Worm (Caenorhabditis elegans): ENCODE measurements around the gene C27D6.11.
"Not testable (repeated sequence)": the region's sequence is repeated elsewhere in the genome, so short reads cannot be mapped to it uniquely, and the experiment has no call there.

C27D6.11 gene

DNA sequence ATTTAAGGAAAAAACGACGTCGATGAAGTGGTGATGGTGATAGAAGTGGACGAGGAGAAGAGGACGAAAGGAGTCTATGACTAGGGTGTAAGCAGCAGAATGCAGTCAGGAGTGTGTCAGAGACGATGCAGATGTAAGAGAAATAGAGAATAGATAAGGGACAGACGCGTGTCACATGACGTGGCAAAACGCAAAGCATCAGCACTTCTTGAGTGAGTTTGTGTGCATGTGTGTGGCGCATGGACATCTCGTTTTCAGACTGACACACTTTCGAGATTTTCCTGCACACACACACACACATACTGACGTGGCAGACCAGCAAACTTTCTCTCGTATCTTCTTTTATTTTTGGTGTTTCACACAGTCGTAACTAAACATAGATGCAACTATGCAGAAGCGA is 21.4 kb upstream of the C27D6.11 start:
- no peak for TF ChIP-seq unc-62 (GFP tag; optimal IDR thresholded peaks at IDR 0.05)

DNA sequence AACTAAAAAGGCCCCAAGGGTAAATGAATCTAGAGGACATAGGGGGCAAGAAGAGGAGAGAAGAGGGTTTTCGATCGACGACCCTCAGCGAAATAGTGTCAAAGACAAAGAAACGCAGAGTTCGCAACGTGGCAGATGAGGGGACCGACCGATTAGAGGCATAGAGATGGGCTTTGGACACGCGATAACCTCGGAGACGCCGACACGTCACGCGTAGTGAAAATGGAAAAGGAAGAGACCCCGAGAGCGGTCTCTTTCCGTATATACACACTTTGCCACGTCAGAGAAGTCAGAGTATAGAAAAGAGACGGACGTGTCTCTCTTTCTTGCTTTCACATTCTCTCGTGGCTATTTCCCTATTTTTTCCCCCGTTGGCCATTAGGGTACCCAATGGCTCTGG is 20.5 kb upstream of the C27D6.11 start:
- TF ChIP-seq unc-62 (GFP tag; optimal IDR thresholded peaks at IDR 0.05): no peak

DNA sequence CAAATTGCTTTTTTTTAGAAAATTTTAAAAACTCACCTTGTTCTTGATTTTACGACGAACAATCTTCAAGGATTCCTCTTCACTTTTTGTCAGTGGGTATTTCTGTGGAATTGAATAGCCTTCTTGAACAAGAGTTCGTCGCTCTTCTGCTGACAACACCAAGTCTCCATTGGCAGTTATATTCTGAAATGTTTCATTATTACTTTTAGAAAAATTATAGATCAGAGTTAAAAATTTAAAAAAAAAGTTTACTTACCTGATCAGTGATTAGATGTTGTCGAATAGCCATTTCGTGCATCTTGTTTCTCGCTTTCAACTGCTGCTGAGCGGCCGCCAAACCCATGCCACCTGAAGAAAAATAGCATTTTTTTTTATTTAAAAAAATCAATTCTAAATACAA is 19.3 kb upstream of the C27D6.11 start:
- no peak for TF ChIP-seq unc-62 (GFP tag; optimal IDR thresholded peaks at IDR 0.05)

DNA sequence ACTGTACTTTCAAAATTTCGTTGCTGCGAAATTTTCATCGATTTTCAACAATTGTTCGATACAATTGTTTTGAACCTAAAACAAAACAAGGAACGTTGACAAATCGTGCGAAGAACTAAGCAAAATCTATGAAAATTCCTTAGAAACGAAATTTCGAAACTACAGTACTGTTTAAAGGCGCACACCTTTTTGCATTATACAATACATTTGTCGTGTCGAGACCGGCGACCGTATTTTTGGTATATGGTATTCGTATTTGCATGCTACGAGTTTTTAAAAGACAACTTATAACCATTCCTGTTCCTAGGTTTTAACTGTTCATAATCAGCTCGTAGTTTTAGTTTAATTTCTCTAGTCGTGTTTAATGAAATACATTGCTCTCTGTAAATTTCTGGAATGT is 17.6 kb upstream of the C27D6.11 start:
- TF ChIP-seq unc-62 (GFP tag; optimal IDR thresholded peaks at IDR 0.05): no peak

DNA sequence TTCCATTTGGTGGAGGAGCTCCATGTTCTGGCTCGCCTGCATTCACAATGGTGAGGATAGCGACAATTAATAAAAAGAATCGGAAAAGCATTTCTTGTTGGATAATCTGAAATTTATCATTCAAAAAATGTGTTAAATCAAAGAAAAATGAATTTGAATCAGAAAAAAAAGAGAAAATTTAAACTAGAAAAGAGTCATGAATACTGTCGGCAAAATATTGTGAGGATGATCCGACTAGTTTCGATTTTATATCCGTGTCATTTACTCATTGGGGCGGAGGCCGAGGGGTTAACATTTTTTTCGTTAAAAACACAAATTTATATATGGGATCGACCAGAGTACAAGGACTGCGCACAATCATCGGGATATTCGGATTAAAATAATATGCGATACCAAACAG is 16.9 kb upstream of the C27D6.11 start, which contains the start of gene C27D6.12:
C27D6.12 (minus strand) TSS at position 101 of the 400 bp plus-strand sequence.
- no peak for TF ChIP-seq unc-62 (GFP tag; optimal IDR thresholded peaks at IDR 0.05)

DNA sequence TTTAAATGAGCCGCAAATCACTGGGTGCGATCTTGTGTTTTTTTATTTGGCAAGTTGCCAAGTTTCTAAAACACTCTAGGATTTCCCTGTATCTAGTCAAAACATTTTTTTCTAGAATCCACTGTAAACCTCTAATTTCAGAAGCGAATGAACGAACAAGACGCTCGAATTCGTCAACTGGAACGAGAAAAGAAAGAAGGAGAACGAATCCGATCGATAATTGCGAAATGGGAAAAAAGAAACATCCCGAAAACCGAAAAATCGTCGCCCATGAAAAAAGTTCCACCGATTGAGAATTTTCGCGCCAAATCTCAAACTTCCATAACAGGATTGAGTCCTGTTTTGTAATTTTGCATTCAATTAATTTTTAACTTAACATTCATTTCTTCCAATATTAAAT is 15.9 kb upstream of the C27D6.11 start:
- TF ChIP-seq unc-62 (GFP tag; optimal IDR thresholded peaks at IDR 0.05): no peak

DNA sequence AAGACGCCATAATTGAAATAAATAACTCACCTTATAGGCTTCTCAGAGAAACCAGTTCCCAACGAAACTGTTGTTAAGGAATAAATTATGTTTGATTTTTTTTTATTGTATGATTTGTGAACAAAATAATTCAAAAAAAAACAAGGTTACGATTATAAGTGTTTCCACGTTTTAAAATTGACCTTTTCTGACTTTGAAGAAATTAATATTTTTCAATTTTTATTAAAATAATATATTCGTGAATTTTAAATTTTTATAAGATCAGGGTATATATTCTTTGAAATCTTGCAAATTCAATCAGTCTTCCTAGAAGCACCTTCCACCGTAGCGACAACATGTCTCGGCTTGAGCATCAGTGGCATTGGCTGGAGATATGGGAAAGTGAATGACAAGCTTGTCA is 13.4 kb upstream of the C27D6.11 start, which contains the start of gene C27D6.3:
C27D6.3 (minus strand) TSS at position 101 of the 400 bp plus-strand sequence.
- no peak for TF ChIP-seq unc-62 (GFP tag; optimal IDR thresholded peaks at IDR 0.05)

DNA sequence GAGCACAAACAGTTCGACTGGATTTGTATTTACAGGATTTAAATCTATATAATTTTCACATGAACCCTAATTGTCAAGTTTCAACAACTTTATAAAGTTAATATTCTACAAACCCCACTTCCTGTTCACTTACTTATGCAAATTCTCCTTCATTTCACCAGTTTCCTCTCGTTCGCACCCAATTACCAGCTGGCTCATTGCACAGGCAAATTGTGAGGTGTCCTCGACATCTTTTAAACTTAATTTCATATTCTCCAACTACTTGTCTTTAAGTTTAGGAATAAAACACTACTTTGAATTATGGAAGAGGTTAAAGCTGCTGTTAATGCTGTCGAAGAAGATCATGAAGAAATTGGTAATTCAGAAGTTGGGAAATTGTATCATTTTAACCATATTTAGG is 11.4 kb upstream of the C27D6.11 start, which contains the start of gene C27D6.1:
C27D6.1 (plus strand) TSS at position 301 of the 400 bp plus-strand sequence.
- no peak for TF ChIP-seq unc-62 (GFP tag; optimal IDR thresholded peaks at IDR 0.05)

DNA sequence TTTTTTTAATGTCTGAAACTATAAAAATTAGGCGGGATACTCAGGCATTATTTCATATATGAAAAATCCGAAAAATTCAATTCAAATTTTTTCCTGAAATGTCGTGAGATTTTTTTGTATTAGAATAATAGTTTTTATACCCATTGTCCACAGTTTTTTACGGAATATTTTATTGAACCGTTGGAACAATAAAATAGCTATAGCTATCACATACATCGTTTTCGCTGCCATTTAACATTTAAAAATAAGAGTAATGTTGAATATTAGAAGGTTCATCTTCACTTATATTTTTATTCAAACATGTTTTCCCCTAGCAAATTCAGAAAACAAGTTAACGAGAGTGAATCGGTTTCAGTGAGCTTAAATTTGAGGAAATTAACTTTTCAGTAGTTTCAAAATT is 10.6 kb upstream of the C27D6.11 start, which contains the start of gene C27D6.15:
C27D6.15 (plus strand) TSS at position 301 of the 400 bp plus-strand sequence.
- no peak for TF ChIP-seq unc-62 (GFP tag; optimal IDR thresholded peaks at IDR 0.05)

DNA sequence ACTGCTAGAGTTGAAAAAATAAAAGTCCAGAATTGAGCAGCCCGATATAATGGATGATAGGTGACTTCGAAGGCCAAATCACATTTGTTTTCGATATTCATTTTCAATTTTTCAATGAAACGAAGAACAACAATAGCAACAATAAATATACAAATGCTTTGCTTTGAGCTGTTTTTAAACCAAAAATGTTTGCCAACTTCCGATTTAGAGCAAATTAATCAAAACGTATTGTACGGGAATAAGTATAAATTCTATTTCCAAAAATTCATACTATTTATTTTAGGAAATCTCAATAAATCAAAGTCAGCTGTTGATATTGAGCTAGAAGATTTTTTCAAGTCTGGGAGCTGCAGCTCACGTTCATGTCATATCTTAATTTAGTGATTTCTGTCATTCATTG is 9.9 kb upstream of the C27D6.11 start, which contains the start of gene srb-1:
srb-1 (minus strand) TSS at position 101 of the 400 bp plus-strand sequence.
- TF ChIP-seq unc-62 (GFP tag; optimal IDR thresholded peaks at IDR 0.05): no peak

DNA sequence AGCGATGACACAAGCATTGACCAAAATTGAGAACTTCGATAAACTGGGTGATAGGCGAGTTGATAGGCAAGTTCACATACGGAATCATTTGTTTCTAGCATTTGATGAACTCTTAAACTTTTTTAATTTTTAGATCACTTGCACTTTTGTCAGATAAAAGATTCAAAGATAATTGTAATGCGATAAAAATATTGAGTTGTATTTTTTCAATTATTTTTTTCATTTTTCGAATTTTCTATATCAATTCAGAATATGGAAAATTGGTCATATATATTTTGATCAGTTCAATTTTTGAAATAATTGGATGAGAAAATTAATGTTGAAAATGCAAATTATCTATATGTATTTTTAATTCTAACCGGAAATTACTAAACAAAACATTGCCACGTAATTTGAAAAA is 5.7 kb upstream of the C27D6.11 start, which contains the start of gene srb-3:
srb-3 (minus strand) TSS at position 101 of the 400 bp plus-strand sequence.
- no peak for TF ChIP-seq unc-62 (GFP tag; optimal IDR thresholded peaks at IDR 0.05)

DNA sequence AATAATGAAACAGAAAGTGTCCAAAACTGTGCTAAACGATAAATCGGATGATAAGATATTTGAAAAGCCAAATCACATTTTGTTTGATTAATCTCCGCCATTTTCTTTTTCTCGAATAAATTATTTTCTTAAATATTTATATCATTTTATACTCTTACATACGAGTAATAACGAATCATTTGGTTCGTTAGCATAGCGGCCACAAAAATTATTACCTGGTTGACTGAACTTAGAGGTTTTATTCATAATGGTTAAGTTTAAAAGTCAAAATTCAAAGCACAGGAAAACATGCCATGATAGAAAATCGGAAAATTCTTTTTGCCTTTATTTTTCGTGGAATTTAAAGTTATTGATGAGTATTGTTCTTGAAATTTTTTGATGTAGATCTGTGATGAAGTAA is 2.3 kb upstream of the C27D6.11 start, which contains the start of gene srb-5:
srb-5 (minus strand) TSS at position 101 of the 400 bp plus-strand sequence.
- TF ChIP-seq unc-62 (GFP tag; optimal IDR thresholded peaks at IDR 0.05): no peak

DNA sequence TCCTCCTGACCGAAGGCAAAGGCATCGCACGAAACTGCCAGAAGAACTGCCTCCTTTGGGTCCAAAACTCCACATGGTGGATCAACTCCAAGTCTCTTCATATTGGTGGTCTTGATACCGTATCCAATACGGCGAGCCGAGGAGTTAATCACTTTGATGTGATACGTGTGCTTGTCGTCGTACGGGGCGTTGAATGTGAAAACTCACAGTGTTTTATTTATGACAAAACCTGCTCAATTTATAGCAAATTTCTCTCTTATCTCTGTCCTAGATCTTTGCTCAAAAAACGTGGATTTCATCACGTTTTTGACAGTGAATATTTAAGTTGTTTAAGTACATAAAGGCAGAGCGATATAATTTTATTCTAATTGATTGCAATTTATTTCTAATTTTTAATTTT is 2.2 kb downstream of the C27D6.11 start, which contains the start of gene F58A6.9:
F58A6.9 (minus strand) TSS at position 101 of the 400 bp plus-strand sequence.
- not testable (repeated sequence) for TF ChIP-seq unc-62 (GFP tag; optimal IDR thresholded peaks at IDR 0.05)

DNA sequence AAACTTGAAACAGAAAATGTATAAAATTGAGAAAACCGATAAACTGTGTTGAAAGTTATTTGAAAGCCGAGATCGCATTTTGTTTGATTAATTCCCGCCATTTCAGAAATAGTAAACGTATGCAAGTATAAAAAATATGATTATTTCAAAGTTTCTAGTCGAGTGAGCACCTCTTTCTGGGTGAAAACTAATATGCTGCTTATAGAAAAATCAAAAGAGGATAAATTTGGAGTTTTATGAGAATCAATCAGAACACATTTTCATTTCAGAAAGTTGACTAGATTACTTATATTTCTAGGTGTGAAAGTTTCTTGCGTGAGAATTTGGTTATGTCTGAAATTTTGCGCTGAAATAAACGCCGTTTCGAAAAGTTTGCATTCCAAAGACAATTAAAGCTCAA is 3.5 kb downstream of the C27D6.11 start, which contains the start of gene srb-13:
srb-13 (minus strand) TSS at position 101 of the 400 bp plus-strand sequence.
- no peak for TF ChIP-seq unc-62 (GFP tag; optimal IDR thresholded peaks at IDR 0.05)

DNA sequence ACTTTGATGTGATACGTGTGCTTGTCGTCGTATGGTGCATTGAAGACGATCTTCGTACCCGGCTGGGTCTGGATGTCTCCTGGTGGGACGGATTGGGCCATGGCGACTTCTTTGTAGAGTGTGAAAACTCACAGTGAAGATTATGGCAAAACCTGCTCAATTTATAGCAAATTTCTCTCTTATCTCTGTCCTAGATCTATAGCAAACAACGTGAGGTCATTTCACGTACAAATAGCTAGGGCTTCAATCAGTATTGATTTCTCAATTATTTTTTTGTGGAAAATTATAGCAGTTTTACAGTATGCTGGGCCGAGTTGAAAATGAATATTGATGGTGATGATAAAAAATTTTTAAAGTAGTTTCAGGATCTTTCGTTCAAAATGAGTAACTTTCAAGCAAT is 4.0 kb downstream of the C27D6.11 start, which contains the start of gene msp-45:
msp-45 (minus strand) TSS at position 101 of the 400 bp plus-strand sequence.
- TF ChIP-seq unc-62 (GFP tag; optimal IDR thresholded peaks at IDR 0.05): no peak

DNA sequence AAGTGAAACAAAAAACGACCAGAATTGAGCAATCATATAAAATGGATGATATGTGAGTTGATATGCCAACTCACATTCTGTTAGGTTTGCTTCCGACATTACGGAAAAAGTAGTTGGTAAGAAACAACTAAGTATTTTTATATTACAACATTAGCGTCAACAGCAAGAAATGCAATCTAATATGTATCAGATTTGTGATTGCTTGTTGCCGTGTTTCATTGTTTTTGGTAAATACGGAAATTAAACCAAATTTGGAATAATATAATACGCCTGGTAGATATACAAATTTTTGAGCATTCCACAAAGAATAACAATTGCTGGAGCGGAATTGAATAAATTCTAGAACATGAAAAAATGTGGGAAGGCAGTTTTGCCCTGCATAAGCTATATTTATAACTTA is 6.5 kb downstream of the C27D6.11 start, which contains the start of gene srb-12:
srb-12 (minus strand) TSS at position 101 of the 400 bp plus-strand sequence.
- no peak for TF ChIP-seq unc-62 (GFP tag; optimal IDR thresholded peaks at IDR 0.05)

DNA sequence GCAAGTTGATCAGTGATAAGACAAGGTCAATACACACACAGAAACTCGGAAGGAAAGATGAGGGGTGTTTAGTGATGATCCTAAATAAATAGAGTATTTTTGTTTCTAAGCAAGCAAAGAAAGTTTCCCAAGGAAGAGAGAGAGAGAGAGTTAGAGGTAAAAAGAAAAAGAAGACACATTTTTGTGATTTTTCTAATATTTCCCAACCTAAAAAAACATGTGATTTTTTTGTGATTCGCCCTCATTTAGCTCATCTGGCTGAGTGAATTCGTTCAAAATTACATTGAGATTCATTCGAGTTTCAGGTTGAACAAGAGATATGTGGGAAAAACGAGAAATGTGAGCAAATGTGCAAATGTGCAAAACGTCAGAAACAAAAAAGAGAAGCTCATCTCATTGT is 10.2 kb downstream of the C27D6.11 start, which contains the start of gene srb-16:
srb-16 (minus strand) TSS at position 101 of the 400 bp plus-strand sequence.
- TF ChIP-seq unc-62 (GFP tag; optimal IDR thresholded peaks at IDR 0.05): no peak

Data from whole organism, dauer.